Worm (Caenorhabditis elegans): ENCODE results near the gene pkc-2.

Gene pkc-2

ce11 chrX:9401963-9402362 lies 37.3 kb downstream of the pkc-2 start:
- TF ChIP-seq tab-1 (GFP tag; IDR thresholded peaks at IDR 0.05) = no peak
- TF ChIP-seq ztf-23 (GFP tag; IDR thresholded peaks at IDR 0.05) = no peak
- TF ChIP-seq med-1 (GFP tag; optimal IDR thresholded peaks at IDR 0.05; ENCODE audit: insufficient read depth) = no peak
- TF ChIP-seq ztf-29 (GFP tag; IDR thresholded peaks at IDR 0.05) = no peak
- TF ChIP-seq T22C8.4 (GFP tag; IDR thresholded peaks at IDR 0.05) = no peak
- TF ChIP-seq flt-1 (GFP tag; IDR thresholded peaks at IDR 0.05) = 0 out of 2 replicates have a peak, but pooled peaks have one; percentile 61
- TF ChIP-seq cog-1 (tag; optimal IDR thresholded peaks at IDR 0.05) = no peak

- TF ChIP-seq med-1 (GFP tag; optimal IDR thresholded peaks at IDR 0.05; ENCODE audit: insufficient read depth) = no peak
- no peak for TF ChIP-seq klf-2 (GFP tag; conservative IDR thresholded peaks at IDR 0.05)
- TF ChIP-seq ztf-23 (GFP tag; IDR thresholded peaks at IDR 0.05) = no peak
- no peak for TF ChIP-seq flt-1 (GFP tag; IDR thresholded peaks at IDR 0.05)
- no peak for TF ChIP-seq ref-1 (GFP tag; conservative IDR thresholded peaks at IDR 0.05)
- no peak for TF ChIP-seq T22C8.4 (GFP tag; IDR thresholded peaks at IDR 0.05)
- TF ChIP-seq cog-1 (tag; optimal IDR thresholded peaks at IDR 0.05) = no peak
- TF ChIP-seq tab-1 (GFP tag; IDR thresholded peaks at IDR 0.05) = no peak
- no peak for TF ChIP-seq ztf-29 (GFP tag; IDR thresholded peaks at IDR 0.05)
These were observed 37.8 kb downstream of the pkc-2 start for ce11 chrX:9402464-9402863.

ce11 chrX:9403622-9404255 lies 39.1 kb downstream of the pkc-2 start:
- no peak for TF ChIP-seq tab-1 (GFP tag; IDR thresholded peaks at IDR 0.05)
- no peak for TF ChIP-seq ref-1 (GFP tag; conservative IDR thresholded peaks at IDR 0.05)
- TF ChIP-seq ztf-29 (GFP tag; IDR thresholded peaks at IDR 0.05) = no peak
- no peak for TF ChIP-seq ztf-23 (GFP tag; IDR thresholded peaks at IDR 0.05)
- TF ChIP-seq flt-1 (GFP tag; IDR thresholded peaks at IDR 0.05) = no peak
- TF ChIP-seq klf-2 (GFP tag; conservative IDR thresholded peaks at IDR 0.05) = no peak
- no peak for TF ChIP-seq med-1 (GFP tag; optimal IDR thresholded peaks at IDR 0.05; ENCODE audit: insufficient read depth)
- TF ChIP-seq cog-1 (tag; optimal IDR thresholded peaks at IDR 0.05) = no peak
- TF ChIP-seq T22C8.4 (GFP tag; IDR thresholded peaks at IDR 0.05) = no peak

- TF ChIP-seq T22C8.4 (GFP tag; IDR thresholded peaks at IDR 0.05) = no peak
These were observed 41.3 kb downstream of the pkc-2 start for ce11 chrX:9405922-9406321.

ce11 chrX:9409114-9409513 lies 44.5 kb downstream of the pkc-2 start:
- TF ChIP-seq cog-1 (tag; optimal IDR thresholded peaks at IDR 0.05) (no peak), ref-1 (GFP tag; conservative IDR thresholded peaks at IDR 0.05) (no peak), med-1 (GFP tag; optimal IDR thresholded peaks at IDR 0.05; ENCODE audit: insufficient read depth) (no peak), T22C8.4 (GFP tag; IDR thresholded peaks at IDR 0.05) (no peak), ztf-29 (GFP tag; IDR thresholded peaks at IDR 0.05) (no peak), tab-1 (GFP tag; IDR thresholded peaks at IDR 0.05) (no peak), flt-1 (GFP tag; IDR thresholded peaks at IDR 0.05) (no peak), ztf-23 (GFP tag; IDR thresholded peaks at IDR 0.05) (no peak), klf-2 (GFP tag; conservative IDR thresholded peaks at IDR 0.05) (no peak)

- TF ChIP-seq med-1 (GFP tag; optimal IDR thresholded peaks at IDR 0.05; ENCODE audit: insufficient read depth) = no peak
- no peak for TF ChIP-seq ref-1 (GFP tag; conservative IDR thresholded peaks at IDR 0.05)
- no peak for TF ChIP-seq T22C8.4 (GFP tag; IDR thresholded peaks at IDR 0.05)
- TF ChIP-seq klf-2 (GFP tag; conservative IDR thresholded peaks at IDR 0.05) = no peak
- no peak for TF ChIP-seq flt-1 (GFP tag; IDR thresholded peaks at IDR 0.05)
- TF ChIP-seq tab-1 (GFP tag; IDR thresholded peaks at IDR 0.05) = no peak
- no peak for TF ChIP-seq ztf-23 (GFP tag; IDR thresholded peaks at IDR 0.05)
- TF ChIP-seq ztf-29 (GFP tag; IDR thresholded peaks at IDR 0.05) = no peak
- no peak for TF ChIP-seq cog-1 (tag; optimal IDR thresholded peaks at IDR 0.05)
These were observed 46.1 kb downstream of the pkc-2 start for ce11 chrX:9410747-9411146.

ce11 chrX:9411675-9412074 lies 47.1 kb downstream of the pkc-2 start:
- no peak for TF ChIP-seq ztf-29 (GFP tag; IDR thresholded peaks at IDR 0.05)

- no peak for TF ChIP-seq T22C8.4 (GFP tag; IDR thresholded peaks at IDR 0.05)
- no peak for TF ChIP-seq ztf-23 (GFP tag; IDR thresholded peaks at IDR 0.05)
- no peak for TF ChIP-seq ztf-29 (GFP tag; IDR thresholded peaks at IDR 0.05)
- no peak for TF ChIP-seq ref-1 (GFP tag; conservative IDR thresholded peaks at IDR 0.05)
- TF ChIP-seq med-1 (GFP tag; optimal IDR thresholded peaks at IDR 0.05; ENCODE audit: insufficient read depth) = no peak
- TF ChIP-seq flt-1 (GFP tag; IDR thresholded peaks at IDR 0.05) = no peak
- no peak for TF ChIP-seq klf-2 (GFP tag; conservative IDR thresholded peaks at IDR 0.05)
- no peak for TF ChIP-seq cog-1 (tag; optimal IDR thresholded peaks at IDR 0.05)
- TF ChIP-seq tab-1 (GFP tag; IDR thresholded peaks at IDR 0.05) = no peak
These were observed 52.7 kb downstream of the pkc-2 start for ce11 chrX:9417326-9417725.

- TF ChIP-seq med-1 (GFP tag; optimal IDR thresholded peaks at IDR 0.05; ENCODE audit: insufficient read depth) = no peak
- TF ChIP-seq ztf-23 (GFP tag; IDR thresholded peaks at IDR 0.05) = no peak
- TF ChIP-seq flt-1 (GFP tag; IDR thresholded peaks at IDR 0.05) = no peak
- TF ChIP-seq klf-2 (GFP tag; conservative IDR thresholded peaks at IDR 0.05) = no peak
- TF ChIP-seq ref-1 (GFP tag; conservative IDR thresholded peaks at IDR 0.05) = no peak
- TF ChIP-seq tab-1 (GFP tag; IDR thresholded peaks at IDR 0.05) = no peak
- no peak for TF ChIP-seq ztf-29 (GFP tag; IDR thresholded peaks at IDR 0.05)
- no peak for TF ChIP-seq cog-1 (tag; optimal IDR thresholded peaks at IDR 0.05)
- TF ChIP-seq T22C8.4 (GFP tag; IDR thresholded peaks at IDR 0.05) = no peak
These were observed 53.3 kb downstream of the pkc-2 start for ce11 chrX:9417948-9418347.

ce11 chrX:9428059-9428458 lies 63.4 kb downstream of the pkc-2 start, which contains the start of gene B0272.4:
Gene B0272.4, plus strand, starts transcription at chrX:9428431.
- TF ChIP-seq cog-1 (tag; optimal IDR thresholded peaks at IDR 0.05) = no peak
- TF ChIP-seq T22C8.4 (GFP tag; IDR thresholded peaks at IDR 0.05) = no peak
- TF ChIP-seq flt-1 (GFP tag; IDR thresholded peaks at IDR 0.05) = no peak
- TF ChIP-seq klf-2 (GFP tag; conservative IDR thresholded peaks at IDR 0.05) = no peak
- TF ChIP-seq tab-1 (GFP tag; IDR thresholded peaks at IDR 0.05) = no peak
- no peak for TF ChIP-seq med-1 (GFP tag; optimal IDR thresholded peaks at IDR 0.05; ENCODE audit: insufficient read depth)
- TF ChIP-seq ref-1 (GFP tag; conservative IDR thresholded peaks at IDR 0.05) = no peak
- TF ChIP-seq ztf-23 (GFP tag; IDR thresholded peaks at IDR 0.05) = no peak
- TF ChIP-seq ztf-29 (GFP tag; IDR thresholded peaks at IDR 0.05) = no peak
